Fruit fly (Drosophila melanogaster) whole organism, wandering third instar larva: Measurements from ENCODE around the gene CG4297.
A peak's percentile ranks its signal among the peaks of the same experiment; 100 is the strongest.

Experiments
- CG9705 ChIP-seq: fragments of 200-800 bp; sonication (Bioruptor generic); optimal IDR thresholded peaks from 2 replicates; lab custom pipeline; 2018; ENCODE audit warnings: missing biosample characterization, mild to moderate bottlenecking, missing genetic modification characterization
- CrebA ChIP-seq: fragments of 200-800 bp; sonication (Bioruptor generic); optimal IDR thresholded peaks from 2 replicates; lab custom pipeline; 2016; ENCODE audit warnings: missing biosample characterization, mild to moderate bottlenecking, missing genetic modification characterization, borderline replicate concordance
- GATAd ChIP-seq: sonication (Bioruptor generic); optimal IDR thresholded peaks from 2 replicates; lab custom pipeline; 2016; ENCODE audit warnings: missing biosample characterization, missing genetic modification characterization
- Jra ChIP-seq: sonication (Bioruptor generic); optimal IDR thresholded peaks from 2 replicates; lab custom pipeline; 2016; ENCODE audit warnings: missing biosample characterization, missing genetic modification characterization
- Sp1 ChIP-seq: fragments of 200-800 bp; sonication (Bioruptor generic); optimal IDR thresholded peaks from 3 replicates; lab custom pipeline; 2019; ENCODE audit warnings: missing biosample characterization, mild to moderate bottlenecking, missing genetic modification characterization, moderate library complexity
- foxo ChIP-seq, 2 experiments: fragments of 200-800 bp; sonication (Bioruptor generic); optimal IDR thresholded peaks; 2 replicates in 1 of 2; 3 replicates in 1 of 2; lab custom pipeline; 2016 to 2017; ENCODE audit warnings: missing biosample characterization in 2 of 2, missing genetic modification characterization in 2 of 2
- woc ChIP-seq: sonication (Bioruptor generic); optimal IDR thresholded peaks from 2 replicates; lab custom pipeline; 2016; ENCODE audit warnings: missing biosample characterization, mild to moderate bottlenecking, missing genetic modification characterization

DNA sequence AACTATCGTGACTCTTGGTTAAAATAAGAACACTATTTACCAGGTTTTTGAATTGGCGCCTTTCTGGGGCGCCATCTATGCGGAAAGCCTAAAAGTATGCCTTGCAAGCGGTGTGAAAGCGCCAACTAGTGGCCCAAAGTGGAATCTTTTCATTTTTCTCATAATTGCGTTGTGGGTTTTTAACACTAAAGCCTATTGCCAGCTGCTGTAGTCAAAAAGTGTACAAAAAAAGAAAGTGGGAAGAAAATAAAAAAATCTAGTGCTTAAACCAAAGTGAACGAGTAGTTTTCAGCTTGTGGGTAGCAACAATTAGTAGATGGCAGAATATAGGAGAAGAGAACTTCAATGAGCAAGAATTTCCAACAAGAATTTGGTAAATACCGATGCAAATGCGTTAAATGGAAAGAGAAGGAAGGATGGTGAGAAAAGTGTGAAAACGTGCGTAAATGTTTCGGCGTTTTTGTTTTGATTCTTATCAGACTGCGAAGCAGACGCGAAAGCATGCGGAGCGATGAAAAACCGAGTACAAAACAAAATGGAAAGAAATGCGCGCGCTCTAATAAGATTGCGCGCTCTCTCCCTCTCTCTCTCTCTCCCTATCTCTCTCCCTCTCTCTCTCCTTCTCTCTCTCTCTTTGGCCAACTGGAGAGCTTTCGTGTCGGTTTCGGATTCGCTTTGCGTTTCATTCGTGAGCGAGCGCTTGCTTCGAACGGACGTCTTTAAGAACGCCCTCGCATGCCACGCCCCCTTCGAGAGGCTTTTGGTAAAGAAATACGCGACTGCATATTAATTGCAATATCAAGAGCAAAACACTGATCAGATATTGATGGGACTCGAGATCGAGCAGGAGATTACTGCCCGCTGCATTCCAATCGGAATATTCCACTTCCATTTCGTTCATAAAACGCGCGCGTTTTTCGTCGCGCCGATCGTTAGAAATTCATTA is 18.4 kb upstream of the CG4297 start:
- TF ChIP-seq Jra (GFP tag; lab: Kevin White, UChicago) (peak; percentile 78), CG9705 (GFP tag; lab: Kevin White, UChicago) (no peak), GATAd (GFP tag; lab: Kevin White, UChicago) (no peak), Sp1 (GFP tag; lab: Kevin White, UChicago) (peak; percentile 65), foxo (GFP tag; optimal IDR thresholded peaks at IDR 0.05; lab: Kevin White, UChicago) (peak; percentile 56 to 57), CrebA (GFP tag; lab: Kevin White, UChicago) (peak; percentile 72), woc (GFP tag; lab: Kevin White, UChicago) (no peak)
